Worm (Caenorhabditis elegans) whole organism, L4/young adult: Measurements from ENCODE around the gene set-16.

Experiments
- W03F9.2 ChIP-seq: fragments of 150-350 bp; optimal IDR thresholded peaks from 2 replicates; lab custom pipeline; 2014; ENCODE audit warnings: missing biosample characterization, missing genetic modification characterization
- dao-5 ChIP-seq: sonication (generic microtip); optimal IDR thresholded peaks from 2 replicates; lab custom pipeline; 2016; ENCODE audit warnings: missing genotype, missing genetic modification characterization, moderate library complexity, missing compliant biosample characterization
- him-1 ChIP-seq: sonication (generic microtip); optimal IDR thresholded peaks from 2 replicates; lab custom pipeline; 2016; ENCODE audit warnings: missing genotype, missing genetic modification reagents, missing genetic modification characterization, missing compliant biosample characterization

DNA sequence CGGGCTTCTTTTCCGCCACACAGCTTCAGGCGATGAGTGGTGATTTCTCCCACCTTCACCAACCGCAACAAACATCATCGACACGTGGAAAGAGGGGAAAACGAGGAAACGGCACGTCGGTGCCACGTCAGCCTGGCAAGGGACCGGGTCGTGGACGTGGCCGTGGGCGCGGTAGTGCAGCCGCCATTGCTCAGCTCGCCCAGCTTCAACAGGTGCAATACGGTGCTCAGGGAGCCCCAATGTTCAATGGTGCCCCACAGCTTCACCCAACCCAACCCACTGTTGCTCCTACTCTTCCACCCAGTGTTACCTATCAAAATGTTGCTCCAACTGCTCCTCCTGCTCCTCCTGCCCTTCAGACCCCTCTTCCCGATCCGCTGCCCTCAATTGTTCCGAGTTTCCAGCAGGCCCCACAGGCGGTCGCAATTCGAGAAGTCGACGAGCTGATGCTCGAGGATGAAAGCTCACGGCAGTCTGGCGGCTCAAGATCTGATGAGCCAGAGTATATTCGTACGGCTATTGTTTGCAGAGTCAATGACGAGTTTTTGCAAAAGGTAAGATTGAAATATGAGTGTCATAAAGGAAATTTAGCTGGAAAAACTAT lies 2.3 kb downstream of the set-16 start:
- TF ChIP-seq him-1: no peak
- no peak for TF ChIP-seq W03F9.2 (tag; lab: Kevin White, UChicago)
- TF ChIP-seq dao-5 (tag; lab: Kevin White, UChicago): no peak
